Worm (Caenorhabditis elegans): ENCODE measurements around the gene F55B12.2.

DNA sequence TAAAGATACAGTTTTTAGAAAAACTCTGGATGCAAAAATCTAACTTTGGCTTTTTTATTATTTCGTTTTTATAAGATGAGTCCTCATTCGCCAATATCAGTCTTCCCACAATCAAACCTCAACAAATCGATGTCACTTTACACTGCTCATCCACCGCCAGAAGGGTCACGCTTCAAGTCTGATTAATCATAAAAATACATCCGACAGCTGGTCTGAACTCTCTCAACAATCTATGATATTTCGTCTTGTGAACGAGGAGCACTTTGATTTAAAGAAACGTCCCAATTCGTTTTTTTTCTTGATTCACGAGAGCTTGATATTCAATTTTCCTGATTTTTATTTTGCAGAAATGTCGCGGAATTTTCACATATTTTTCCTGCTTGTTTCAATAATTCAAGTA, 11.1 kb upstream of the F55B12.2 start, which contains the start of gene nrf-5:
- TF ChIP-seq snpc-4 (tag; optimal IDR thresholded peaks at IDR 0.05) (no peak), nhr-28 (tag; optimal IDR thresholded peaks at IDR 0.05) (no peak), ztf-4 (tag; optimal IDR thresholded peaks at IDR 0.05) (no peak), fos-1 (tag; optimal IDR thresholded peaks at IDR 0.05) (no peak), unc-62 (GFP tag; optimal IDR thresholded peaks at IDR 0.05) (no peak), lin-39 (tag; optimal IDR thresholded peaks at IDR 0.05) (no peak), aly-2 (tag; optimal IDR thresholded peaks at IDR 0.05) (no peak), pha-4 (tag; optimal IDR thresholded peaks at IDR 0.05) (no peak), nfya-1 (tag; optimal IDR thresholded peaks at IDR 0.05; ENCODE audit: insufficient read depth) (no peak), ama-1 (optimal IDR thresholded peaks at IDR 0.05) (no peak), zag-1 (tag; optimal IDR thresholded peaks at IDR 0.05) (no peak), nhr-237 (tag; optimal IDR thresholded peaks at IDR 0.05) (no peak), egl-27 (tag; optimal IDR thresholded peaks at IDR 0.05) (no peak), nhr-12 (tag; optimal IDR thresholded peaks at IDR 0.05) (no peak)
